Worm (Caenorhabditis elegans): ENCODE measurements around the gene str-99.

str-99 gene

ce11 chrV:16153375-16153774 lies 4.9 kb downstream of the str-99 start, which contains the start of gene str-254 (continued):
- no peak for TF ChIP-seq sptf-2 (GFP tag; optimal IDR thresholded peaks at IDR 0.05)
- no peak for TF ChIP-seq dpff-1 (tag; optimal IDR thresholded peaks at IDR 0.05)
- no peak for TF ChIP-seq ceh-58 (GFP tag; IDR thresholded peaks at IDR 0.05)
- TF ChIP-seq zim-3 (tag; optimal IDR thresholded peaks at IDR 0.05) = no peak
- TF ChIP-seq tbp1 (GFP tag; optimal IDR thresholded peaks at IDR 0.05) = no peak

ce11 chrV:16148805-16149204 lies 9.5 kb downstream of the str-99 start, which contains the start of gene F10A3.4:
TSS of gene F10A3.4 (plus strand) at chrV:16149105.
- TF ChIP-seq bed-2 (GFP tag; IDR thresholded peaks at IDR 0.05) (no peak), sea-2 (GFP tag; IDR thresholded peaks at IDR 0.05) (no peak), unc-62 (GFP tag; optimal IDR thresholded peaks at IDR 0.05) (no peak), madf-10 (tag; optimal IDR thresholded peaks at IDR 0.05) (no peak), rcor-1 (GFP tag; IDR thresholded peaks at IDR 0.05) (no peak), lsy-27 (tag; optimal IDR thresholded peaks at IDR 0.05; ENCODE audit: borderline replicate concordance, insufficient read depth) (no peak), F49E8.2 (tag; optimal IDR thresholded peaks at IDR 0.05; ENCODE audit: insufficient read depth) (no peak), F10E7.11 (tag; optimal IDR thresholded peaks at IDR 0.05) (no peak), T26A5.8 (tag; optimal IDR thresholded peaks at IDR 0.05) (no peak), ztf-25 (GFP tag; IDR thresholded peaks at IDR 0.05) (no peak)

- no peak for TF ChIP-seq egl-44 (GFP tag; IDR thresholded peaks at IDR 0.05)
Observed at ce11 chrV:16145009-16145408, 13.3 kb downstream of the str-99 start.

- TF ChIP-seq madf-8 (GFP tag; conservative IDR thresholded peaks at IDR 0.05) (no peak), nhr-80 (tag; optimal IDR thresholded peaks at IDR 0.05) (peak; percentile 61)
Observed at ce11 chrV:16143066-16143581, 15.2 kb downstream of the str-99 start, which contains the start of gene fbxa-88. TSS of gene fbxa-88 (minus strand) at chrV:16143116.

ce11 chrV:16142371-16142770 lies 15.9 kb downstream of the str-99 start, which contains the start of gene fbxa-18:
TSS of gene fbxa-18 (plus strand) at chrV:16142671.
- TF ChIP-seq K11D2.4 (GFP tag; IDR thresholded peaks at IDR 0.05) (no peak), dpl-1 (GFP tag; optimal IDR thresholded peaks at IDR 0.05) (no peak), gei-17 (GFP tag; optimal IDR thresholded peaks at IDR 0.05) (no peak), nhr-27 (tag; optimal IDR thresholded peaks at IDR 0.05) (no peak), dpff-1 (tag; optimal IDR thresholded peaks at IDR 0.05) (no peak), zim-3 (tag; optimal IDR thresholded peaks at IDR 0.05) (no peak), ccch-3 (GFP tag; optimal IDR thresholded peaks at IDR 0.05) (no peak), K12H6.12 (tag; optimal IDR thresholded peaks at IDR 0.05) (no peak), let-526 (GFP tag; IDR thresholded peaks at IDR 0.05) (no peak), lsy-27 (tag; optimal IDR thresholded peaks at IDR 0.05; ENCODE audit: borderline replicate concordance, insufficient read depth) (no peak), nfyb-1 (GFP tag; IDR thresholded peaks at IDR 0.05) (no peak), ets-4 (GFP tag; optimal IDR thresholded peaks at IDR 0.05) (no peak), Y53F4B.3 (GFP tag; IDR thresholded peaks at IDR 0.05) (no peak), attf-5 (GFP tag; optimal IDR thresholded peaks at IDR 0.05) (no peak), tbx-9 (tag; optimal IDR thresholded peaks at IDR 0.05; ENCODE audit: borderline replicate concordance) (no peak), hsf-1 (GFP tag; IDR thresholded peaks at IDR 0.05) (no peak), B0019.2 (GFP tag; conservative IDR thresholded peaks at IDR 0.05) (no peak), hrde-1 (tag; optimal IDR thresholded peaks at IDR 0.05; ENCODE audit: borderline replicate concordance) (no peak), ceh-58 (GFP tag; IDR thresholded peaks at IDR 0.05) (no peak), attf-6 (GFP tag; IDR thresholded peaks at IDR 0.05) (no peak)

Data from whole organism, young adult.